Worm (Caenorhabditis elegans): Measurements from ENCODE around the gene F53A3.7.

F53A3.7 gene

DNA sequence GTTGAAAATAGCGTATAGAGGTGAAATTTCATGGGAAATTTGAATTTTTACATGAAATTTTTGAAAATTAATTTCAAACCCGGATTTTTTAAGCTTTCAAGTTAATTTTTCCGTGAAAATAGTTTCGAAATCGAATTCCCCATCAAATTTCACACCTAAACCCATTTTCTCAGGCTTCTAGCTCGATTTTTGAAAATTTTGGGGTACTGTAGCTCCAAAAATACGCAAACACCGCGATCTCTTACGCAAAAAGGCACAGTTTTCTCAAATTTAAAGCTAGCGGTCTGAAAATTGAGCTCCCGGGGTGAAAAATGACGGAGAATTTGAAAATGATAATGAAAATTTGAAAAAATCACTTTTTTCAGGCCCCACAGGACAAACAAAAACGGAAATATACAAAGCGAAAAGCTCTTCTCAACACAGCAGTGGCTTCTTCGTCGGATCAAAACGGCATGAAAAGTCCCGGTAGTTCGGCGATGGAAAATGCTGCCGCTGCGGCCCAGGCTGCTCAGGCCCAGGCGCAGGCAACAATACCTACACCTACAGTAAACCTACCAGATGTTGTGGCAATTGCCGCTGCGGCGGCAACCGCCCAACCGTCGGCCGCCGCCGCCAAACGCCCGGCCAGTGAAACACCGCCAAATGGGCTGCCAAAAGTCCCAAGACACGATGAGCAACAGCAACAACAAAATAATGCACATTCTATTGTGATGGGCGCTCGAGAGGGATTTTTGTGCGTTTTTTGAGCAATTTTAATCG lies 22.4 kb upstream of the F53A3.7 start:
- TF ChIP-seq set-16 (GFP tag; IDR thresholded peaks at IDR 0.05) (peak; percentile 75), nhr-11 (tag; optimal IDR thresholded peaks at IDR 0.05) (no peak), aha-1 (tag) (peak; percentile 17), lsy-2 (tag; optimal IDR thresholded peaks at IDR 0.05) (peak in 1 of 2 experiments; percentile 36)

- TF ChIP-seq ctbp-1 (GFP tag; IDR thresholded peaks at IDR 0.05) (no peak), set-16 (GFP tag; IDR thresholded peaks at IDR 0.05) (peak; percentile 95), hif-1 (tag; optimal IDR thresholded peaks at IDR 0.05) (no peak), R02D3.7 (tag; optimal IDR thresholded peaks at IDR 0.05) (no peak), ces-1 (GFP tag; optimal IDR thresholded peaks at IDR 0.05) (no peak), hlh-30 (tag; optimal IDR thresholded peaks at IDR 0.05; ENCODE audit: insufficient read depth) (no peak), daf-8 (GFP tag; IDR thresholded peaks at IDR 0.05) (no peak), mxl-2 (GFP tag; conservative IDR thresholded peaks at IDR 0.05) (no peak), daf-19 (GFP tag; conservative IDR thresholded peaks at IDR 0.05) (no peak), aha-1 (tag) (peak; percentile 89), daf-16 (GFP tag; optimal IDR thresholded peaks at IDR 0.05) (no peak), daf-16 (tag; optimal IDR thresholded peaks at IDR 0.05) (no peak), nhr-28 (tag; optimal IDR thresholded peaks at IDR 0.05) (no peak), attf-4 (tag; optimal IDR thresholded peaks at IDR 0.05) (no peak), nhr-237 (tag; optimal IDR thresholded peaks at IDR 0.05) (no peak), mxl-3 (GFP tag; optimal IDR thresholded peaks at IDR 0.05) (no peak), dmd-9 (GFP tag; IDR thresholded peaks at IDR 0.05) (no peak), dmd-6 (GFP tag; IDR thresholded peaks at IDR 0.05) (no peak), nhr-77 (tag; optimal IDR thresholded peaks at IDR 0.05) (no peak), lin-15B (tag; optimal IDR thresholded peaks at IDR 0.05) (no peak), nhr-41 (GFP tag; IDR thresholded peaks at IDR 0.05) (no peak), madf-5 (GFP tag; IDR thresholded peaks at IDR 0.05) (no peak), lir-3 (tag; optimal IDR thresholded peaks at IDR 0.05) (no peak), spr-3 (GFP tag; optimal IDR thresholded peaks at IDR 0.05) (no peak), jun-1 (tag; optimal IDR thresholded peaks at IDR 0.05) (no peak), lim-7 (GFP tag; IDR thresholded peaks at IDR 0.05) (0 out of 2 replicates have a peak, but pooled peaks have one; percentile 34)
These were observed 20.5 kb upstream of the F53A3.7 start for ce11 chrIII:1930714-1931273.

ce11 chrIII:1931509-1931908 lies 19.8 kb upstream of the F53A3.7 start:
- no peak for TF ChIP-seq F37D6.2 (tag; optimal IDR thresholded peaks at IDR 0.05)
- peak; percentile 36 for TF ChIP-seq lin-13 (GFP tag; optimal IDR thresholded peaks at IDR 0.05)

ce11 chrIII:1932018-1932417 lies 19.3 kb upstream of the F53A3.7 start:
- TF ChIP-seq nhr-25 (tag; optimal IDR thresholded peaks at IDR 0.05; ENCODE audit: borderline replicate concordance, insufficient read depth) (no peak), lin-1 (GFP tag; IDR thresholded peaks at IDR 0.05) (no peak), sdz-12 (GFP tag; optimal IDR thresholded peaks at IDR 0.05) (no peak), set-16 (GFP tag; IDR thresholded peaks at IDR 0.05) (peak; percentile 93), unc-62 (GFP tag; optimal IDR thresholded peaks at IDR 0.05 in 1 of 2) (no peak), unc-62 (tag; optimal IDR thresholded peaks at IDR 0.05) (no peak), mdl-1 (tag; optimal IDR thresholded peaks at IDR 0.05) (no peak)
